Worm (Caenorhabditis elegans) whole organism, mixed stage, embryonic: Measurements from ENCODE around the gene T14G8.2.

Experiments used
- bed-3 ChIP-seq: fragments of 200-800 bp; sonication (Bioruptor generic); optimal IDR thresholded peaks from 3 replicates; lab custom pipeline; 2018; ENCODE audit warnings: mild to moderate bottlenecking, missing genetic modification characterization, moderate library complexity, missing compliant biosample characterization
- blmp-1 ChIP-seq: fragments of 150-350 bp; optimal IDR thresholded peaks from 2 replicates; lab custom pipeline; 2014; ENCODE audit warnings: missing biosample characterization, missing genetic modification characterization
- ceh-43 ChIP-seq: fragments of 200-800 bp; sonication (Bioruptor generic); optimal IDR thresholded peaks from 2 replicates; lab custom pipeline; 2018; ENCODE audit warnings: mild to moderate bottlenecking, missing genetic modification characterization, moderate library complexity, missing compliant biosample characterization
- elt-1 ChIP-seq: sonication (generic microtip); optimal IDR thresholded peaks from 2 replicates; lab custom pipeline; 2017; ENCODE audit warnings: missing genetic modification characterization, mild to moderate bottlenecking, missing compliant biosample characterization, antibody characterized with exemption, moderate library complexity, borderline replicate concordance; ENCODE audit not compliant: insufficient read depth
- hlh-1 ChIP-seq: fragments of 150-350 bp; optimal IDR thresholded peaks from 2 replicates; lab custom pipeline; 2014; ENCODE audit warnings: missing biosample characterization, missing genetic modification reagents, missing genetic modification characterization
- lin-13 ChIP-seq: fragments of 150-350 bp; optimal IDR thresholded peaks from 2 replicates; lab custom pipeline; 2014; ENCODE audit warnings: missing biosample characterization, missing genetic modification characterization
- nhr-237 ChIP-seq: fragments of 150-350 bp; optimal IDR thresholded peaks from 2 replicates; lab custom pipeline; 2014; ENCODE audit warnings: missing biosample characterization, missing genetic modification characterization
- unc-120 ChIP-seq: sonication (generic microtip); optimal IDR thresholded peaks from 2 replicates; lab custom pipeline; 2017; ENCODE audit warnings: missing genetic modification characterization, missing compliant biosample characterization; ENCODE audit not compliant: poor library complexity, severe bottlenecking
- unc-39 ChIP-seq: fragments of 150-350 bp; optimal IDR thresholded peaks from 2 replicates; lab custom pipeline; 2014; ENCODE audit warnings: missing biosample characterization, missing genetic modification characterization
- unc-62 ChIP-seq: fragments of 150-350 bp; optimal IDR thresholded peaks from 2 replicates; lab custom pipeline; 2014; ENCODE audit warnings: missing biosample characterization, missing genetic modification reagents, missing genetic modification characterization
- ztf-11 ChIP-seq: fragments of 150-350 bp; optimal IDR thresholded peaks from 2 replicates; lab custom pipeline; 2014; ENCODE audit warnings: missing biosample characterization, missing genetic modification characterization

DNA sequence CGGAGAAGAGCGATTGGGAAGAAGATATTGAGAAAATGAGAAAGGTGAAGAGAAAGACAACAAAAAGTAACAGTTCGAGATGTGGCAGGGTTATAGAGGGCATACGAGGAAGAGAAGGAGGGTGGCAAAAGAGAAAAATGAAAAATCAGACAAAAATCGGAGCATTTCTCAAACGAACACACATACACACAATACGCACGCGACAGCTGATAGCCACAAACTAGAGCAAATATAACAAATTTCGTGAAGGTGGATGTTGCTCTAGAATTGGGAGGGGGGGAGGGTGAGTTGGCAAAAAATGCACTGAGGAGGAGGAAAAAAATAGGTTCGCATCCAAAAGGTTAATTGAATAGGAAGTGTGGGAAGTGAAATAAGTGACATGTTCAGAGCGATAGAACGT lies 32.6 kb upstream of the T14G8.2 start:
- no peak for TF ChIP-seq nhr-237
- TF ChIP-seq lin-13 (tag; lab: Kevin White, UChicago), result no peak
- TF ChIP-seq blmp-1 (tag; lab: Kevin White, UChicago), result no peak
- no peak for TF ChIP-seq ztf-11 (tag; lab: Kevin White, UChicago)
- no peak for TF ChIP-seq elt-1
- no peak for TF ChIP-seq bed-3 (GFP tag; lab: Kevin White, UChicago)
- no peak for TF ChIP-seq unc-120 (tag; lab: Kevin White, UChicago)
- TF ChIP-seq hlh-1 (tag; lab: Kevin White, UChicago), result no peak
- TF ChIP-seq unc-39 (tag; lab: Kevin White, UChicago), result no peak
- no peak for TF ChIP-seq unc-62 (GFP tag; lab: Kevin White, UChicago)
- no peak for TF ChIP-seq ceh-43 (GFP tag; lab: Kevin White, UChicago)
